Worm (Caenorhabditis elegans) whole organism, early embryonic: ENCODE data around the gene Y43F4A.1.

Experiments used
- B0310.2 ChIP-seq: sonication (generic microtip); optimal IDR thresholded peaks from 2 replicates; lab custom pipeline; 2016; ENCODE audit warnings: mild to moderate bottlenecking, missing genetic modification characterization, missing compliant biosample characterization
- aly-1 ChIP-seq: sonication (generic microtip); optimal IDR thresholded peaks from 2 replicates; lab custom pipeline; 2016; ENCODE audit warnings: missing genetic modification characterization, missing compliant biosample characterization
- ama-1 ChIP-seq: fragments of 150-350 bp; optimal IDR thresholded peaks from 2 replicates; lab custom pipeline; 2014
- hmbx-1 ChIP-seq: sonication (generic microtip); optimal IDR thresholded peaks from 2 replicates; lab custom pipeline; 2016; ENCODE audit warnings: mild to moderate bottlenecking, missing genetic modification characterization, missing compliant biosample characterization
- hmg-4 ChIP-seq: fragments of 200-800 bp; sonication (Bioruptor generic); optimal IDR thresholded peaks from 2 replicates; lab custom pipeline; 2018; ENCODE audit warnings: mild to moderate bottlenecking, missing genetic modification characterization, missing compliant biosample characterization
- tbx-11 ChIP-seq: fragments of 200-800 bp; sonication (Bioruptor generic); IDR thresholded peaks from 2 replicates; pipeline ENCODE4 v1.3.6; 2022; ENCODE audit warnings: missing genetic modification characterization, missing compliant biosample characterization
- tra-4 ChIP-seq: sonication (generic microtip); optimal IDR thresholded peaks from 2 replicates; lab custom pipeline; 2017; ENCODE audit warnings: missing genetic modification characterization, missing compliant biosample characterization

DNA sequence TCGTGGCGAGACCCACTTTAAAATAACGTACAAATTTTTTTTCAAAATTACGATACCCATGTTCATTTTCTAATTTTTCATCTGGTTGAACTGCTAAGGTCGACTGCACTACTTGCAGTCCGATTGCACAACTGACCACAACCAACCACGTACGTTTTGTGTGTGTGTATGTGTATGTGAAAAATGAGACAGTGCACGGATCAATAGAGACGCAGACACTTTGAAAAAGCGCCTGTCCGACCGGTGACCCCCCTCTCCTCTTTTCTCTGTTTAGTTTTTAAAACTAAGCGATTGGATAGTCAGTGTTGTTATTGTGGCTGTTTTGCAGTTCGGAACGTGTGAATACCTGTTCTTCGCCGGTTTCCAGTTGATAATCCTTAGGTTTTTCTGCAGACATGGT is 35.9 kb downstream of the Y43F4A.1 start:
- TF ChIP-seq aly-1 (tag; lab: Kevin White, UChicago) (no peak), B0310.2 (tag; lab: Kevin White, UChicago) (no peak), ama-1 (no peak), tra-4 (no peak), hmbx-1 (tag; lab: Kevin White, UChicago) (no peak), hmg-4 (GFP tag; lab: Kevin White, UChicago) (no peak), tbx-11 (GFP tag; lab: Robert Waterston, UW) (no peak)
